Fruit fly (Drosophila melanogaster): ENCODE measurements around the gene CG14630.

DNA sequence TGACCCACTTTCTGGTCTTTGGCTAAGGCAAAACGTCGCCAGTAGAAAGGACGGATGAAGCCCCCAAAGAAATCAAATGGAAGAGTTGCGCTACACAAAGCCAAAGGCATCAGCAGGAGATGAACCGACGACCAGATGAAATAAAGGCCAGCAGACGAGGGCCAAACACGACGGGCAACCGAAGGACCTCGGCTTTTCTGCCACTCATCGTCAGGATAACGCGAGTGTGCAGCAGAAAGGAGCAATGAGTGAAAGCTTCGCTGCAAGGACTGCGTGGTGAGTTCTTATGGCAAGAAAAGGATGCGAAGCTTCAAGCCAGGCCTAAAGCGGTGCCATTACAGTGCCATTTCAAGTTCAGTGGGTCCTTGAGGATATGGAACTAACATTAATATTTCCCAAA lies 45.4 kb upstream of the CG14630 start:
- no peak for TF ChIP-seq Myc (optimal IDR thresholded peaks at IDR 0.05)
- TF ChIP-seq tai (GFP tag; optimal IDR thresholded peaks at IDR 0.05): no peak
- TF ChIP-seq dmrt93B (GFP tag; optimal IDR thresholded peaks at IDR 0.05): no peak
- no peak for TF ChIP-seq lola (GFP tag; optimal IDR thresholded peaks at IDR 0.05)
- TF ChIP-seq woc (GFP tag; optimal IDR thresholded peaks at IDR 0.05): no peak
- no peak for TF ChIP-seq GATAd (GFP tag; optimal IDR thresholded peaks at IDR 0.05)
- no peak for TF ChIP-seq brk (GFP tag; optimal IDR thresholded peaks at IDR 0.05)
- TF ChIP-seq dl (GFP tag; optimal IDR thresholded peaks at IDR 0.05; ENCODE audit: insufficient read depth in 1 of 2, partially characterized antibody in 2 of 2): no peak
